Fruit fly (Drosophila melanogaster) whole organism, prepupa: ENCODE results near the gene REPTOR.
A peak's percentile ranks its signal among the peaks of the same experiment; 100 is the strongest.

Experiments used
- Blimp-1 ChIP-seq: fragments of 200-800 bp; sonication (Bioruptor generic); optimal IDR thresholded peaks from 3 replicates; lab custom pipeline; 2017; ENCODE audit warnings: missing biosample characterization, missing genetic modification characterization, mild to moderate bottlenecking, moderate library complexity, missing genetic modification reagents
- CG10669 ChIP-seq: fragments of 200-800 bp; sonication (Bioruptor generic); optimal IDR thresholded peaks from 3 replicates; lab custom pipeline; 2018; ENCODE audit warnings: missing biosample characterization, mild to moderate bottlenecking, missing genetic modification characterization, moderate library complexity
- CG11294 ChIP-seq: fragments of 200-800 bp; sonication (Bioruptor generic); IDR thresholded peaks from 2 replicates; pipeline ENCODE4 v1.3.6; 2022; ENCODE audit warnings: missing biosample characterization, missing genetic modification characterization
- CG11902 ChIP-seq: fragments of 200-800 bp; sonication (Bioruptor generic); optimal IDR thresholded peaks from 3 replicates; lab custom pipeline; 2016; ENCODE audit warnings: missing biosample characterization, missing genetic modification characterization
- CG15336 ChIP-seq: fragments of 200-800 bp; sonication (Bioruptor generic); IDR thresholded peaks from 2 replicates; pipeline ENCODE4 v1.3.6; 2022; ENCODE audit warnings: missing biosample characterization, missing genetic modification characterization
- CG16779 ChIP-seq: fragments of 200-800 bp; sonication (Bioruptor generic); optimal IDR thresholded peaks from 3 replicates; lab custom pipeline; 2017; ENCODE audit warnings: missing biosample characterization, mild to moderate bottlenecking, missing genetic modification characterization
- CG3032 ChIP-seq: fragments of 200-800 bp; optimal IDR thresholded peaks from 2 replicates; lab custom pipeline; 2019; ENCODE audit warnings: missing biosample characterization, mild to moderate bottlenecking, missing genetic modification characterization, moderate library complexity
- CG31627 ChIP-seq: fragments of 200-800 bp; sonication (Bioruptor generic); optimal IDR thresholded peaks from 3 replicates; lab custom pipeline; 2016; ENCODE audit warnings: missing biosample characterization, missing genetic modification characterization
- CG3919 ChIP-seq: fragments of 200-800 bp; sonication (Bioruptor generic); optimal IDR thresholded peaks from 3 replicates; lab custom pipeline; 2016; ENCODE audit warnings: missing biosample characterization, missing genetic modification characterization
- CG4318 ChIP-seq: fragments of 200-800 bp; sonication (Bioruptor generic); optimal IDR thresholded peaks from 3 replicates; lab custom pipeline; 2017; ENCODE audit warnings: missing biosample characterization, mild to moderate bottlenecking, missing genetic modification characterization
- CG6163 ChIP-seq: fragments of 200-800 bp; sonication (Bioruptor generic); IDR thresholded peaks from 3 replicates; pipeline ENCODE4 v1.3.6; 2022; ENCODE audit warnings: missing biosample characterization, missing genetic modification characterization
- CG6276 ChIP-seq: fragments of 200-800 bp; sonication (Bioruptor generic); optimal IDR thresholded peaks from 2 replicates; lab custom pipeline; 2017; ENCODE audit warnings: missing biosample characterization, mild to moderate bottlenecking, missing genetic modification characterization
- CG6808 ChIP-seq: fragments of 200-800 bp; sonication (Bioruptor generic); optimal IDR thresholded peaks from 3 replicates; lab custom pipeline; 2017; ENCODE audit warnings: missing biosample characterization, missing genetic modification characterization, mild to moderate bottlenecking, moderate library complexity, missing genetic modification reagents
- CG7368 ChIP-seq: fragments of 200-800 bp; sonication (Bioruptor generic); optimal IDR thresholded peaks from 3 replicates; lab custom pipeline; 2016; ENCODE audit warnings: missing biosample characterization, missing genetic modification characterization
- CG8119 ChIP-seq: fragments of 200-800 bp; sonication (Bioruptor generic); IDR thresholded peaks from 3 replicates; pipeline ENCODE4 v1.3.6; 2022; ENCODE audit warnings: missing biosample characterization, missing genetic modification characterization
- CG8319 ChIP-seq: fragments of 200-800 bp; sonication (Bioruptor generic); optimal IDR thresholded peaks from 3 replicates; lab custom pipeline; 2016; ENCODE audit warnings: missing biosample characterization, missing genetic modification characterization
- CG9139 ChIP-seq: fragments of 200-800 bp; sonication (Bioruptor generic); optimal IDR thresholded peaks from 3 replicates; lab custom pipeline; 2017; ENCODE audit warnings: missing biosample characterization, mild to moderate bottlenecking, missing genetic modification characterization
- Eip75B ChIP-seq: fragments of 200-800 bp; sonication (Bioruptor generic); optimal IDR thresholded peaks from 3 replicates; lab custom pipeline; 2016; ENCODE audit warnings: missing biosample characterization, missing genetic modification characterization
- Ets96B ChIP-seq: fragments of 200-800 bp; optimal IDR thresholded peaks from 2 replicates; lab custom pipeline; 2019; ENCODE audit warnings: missing biosample characterization, mild to moderate bottlenecking, missing genetic modification characterization, moderate library complexity
- Gug ChIP-seq: fragments of 200-800 bp; sonication (Bioruptor generic); IDR thresholded peaks from 2 replicates; pipeline ENCODE4 v1.3.6; 2022; ENCODE audit warnings: missing biosample characterization, missing genetic modification characterization
- Hr38 ChIP-seq: sonication (Bioruptor generic); optimal IDR thresholded peaks from 2 replicates; lab custom pipeline; 2016; ENCODE audit warnings: missing biosample characterization, missing genetic modification characterization
- Hr39 ChIP-seq: fragments of 200-800 bp; sonication (Bioruptor generic); optimal IDR thresholded peaks from 2 replicates; lab custom pipeline; 2016; ENCODE audit warnings: missing biosample characterization, missing genetic modification characterization
- Met ChIP-seq: fragments of 200-800 bp; sonication (Bioruptor generic); optimal IDR thresholded peaks from 3 replicates; lab custom pipeline; 2016; ENCODE audit warnings: missing biosample characterization, missing genetic modification characterization
- Sox102F ChIP-seq: fragments of 200-800 bp; sonication (Bioruptor generic); optimal IDR thresholded peaks from 2 replicates; lab custom pipeline; 2016; ENCODE audit warnings: missing biosample characterization, mild to moderate bottlenecking, missing genetic modification characterization
- Sox15 ChIP-seq: fragments of 200-800 bp; sonication (Bioruptor generic); optimal IDR thresholded peaks from 3 replicates; lab custom pipeline; 2016; ENCODE audit warnings: missing biosample characterization, missing genetic modification characterization
- achi ChIP-seq: fragments of 200-800 bp; sonication (Bioruptor generic); optimal IDR thresholded peaks from 3 replicates; lab custom pipeline; 2016; ENCODE audit warnings: missing biosample characterization, missing genetic modification characterization
- dac ChIP-seq: fragments of 200-800 bp; sonication (Bioruptor generic); optimal IDR thresholded peaks from 2 replicates; lab custom pipeline; 2017; ENCODE audit warnings: missing biosample characterization, mild to moderate bottlenecking, missing genetic modification characterization
- dsx ChIP-seq: fragments of 200-800 bp; optimal IDR thresholded peaks from 3 replicates; lab custom pipeline; 2019; ENCODE audit warnings: missing biosample characterization, mild to moderate bottlenecking, missing genetic modification characterization, moderate library complexity; ENCODE audit not compliant: poor library complexity, severe bottlenecking
- eg ChIP-seq: fragments of 200-800 bp; sonication (Bioruptor generic); IDR thresholded peaks from 3 replicates; pipeline ENCODE4 v1.3.6; 2022; ENCODE audit warnings: missing biosample characterization, missing genetic modification characterization
- esn ChIP-seq: fragments of 200-800 bp; sonication (Bioruptor generic); optimal IDR thresholded peaks from 2 replicates; lab custom pipeline; 2016; ENCODE audit warnings: missing biosample characterization, mild to moderate bottlenecking, missing genetic modification characterization, moderate library complexity
- fd85E ChIP-seq: fragments of 200-800 bp; sonication (Bioruptor generic); optimal IDR thresholded peaks from 3 replicates; lab custom pipeline; 2016; ENCODE audit warnings: missing biosample characterization, missing genetic modification characterization
- lz ChIP-seq: fragments of 200-800 bp; sonication (Bioruptor generic); optimal IDR thresholded peaks from 3 replicates; lab custom pipeline; 2016; ENCODE audit warnings: missing biosample characterization, missing genetic modification characterization
- pdm3 ChIP-seq: fragments of 200-800 bp; sonication (Bioruptor generic); optimal IDR thresholded peaks from 3 replicates; lab custom pipeline; 2016; ENCODE audit warnings: missing biosample characterization, missing genetic modification characterization
- salr ChIP-seq, 2 experiments: fragments of 200-800 bp; sonication (Bioruptor generic); optimal IDR thresholded peaks; 3 replicates each; lab custom pipeline; 2016 to 2018; ENCODE audit warnings: missing biosample characterization in 2 of 2, missing genetic modification characterization in 2 of 2, mild to moderate bottlenecking in 1 of 2
- ss ChIP-seq, 2 experiments: fragments of 200-800 bp; sonication (Bioruptor generic); optimal IDR thresholded peaks; 2 replicates in 1 of 2; 3 replicates in 1 of 2; lab custom pipeline; 2017 to 2018; ENCODE audit warnings: mild to moderate bottlenecking in 2 of 2, missing biosample characterization in 2 of 2, missing genetic modification characterization in 2 of 2, moderate library complexity in 1 of 2
- topi ChIP-seq: fragments of 200-800 bp; sonication (Bioruptor generic); optimal IDR thresholded peaks from 3 replicates; lab custom pipeline; 2016; ENCODE audit warnings: missing biosample characterization, missing genetic modification characterization
- vri ChIP-seq: fragments of 200-800 bp; sonication (Bioruptor generic); optimal IDR thresholded peaks from 3 replicates; lab custom pipeline; 2016; ENCODE audit warnings: missing biosample characterization, mild to moderate bottlenecking, missing genetic modification characterization

REPTOR gene

DNA sequence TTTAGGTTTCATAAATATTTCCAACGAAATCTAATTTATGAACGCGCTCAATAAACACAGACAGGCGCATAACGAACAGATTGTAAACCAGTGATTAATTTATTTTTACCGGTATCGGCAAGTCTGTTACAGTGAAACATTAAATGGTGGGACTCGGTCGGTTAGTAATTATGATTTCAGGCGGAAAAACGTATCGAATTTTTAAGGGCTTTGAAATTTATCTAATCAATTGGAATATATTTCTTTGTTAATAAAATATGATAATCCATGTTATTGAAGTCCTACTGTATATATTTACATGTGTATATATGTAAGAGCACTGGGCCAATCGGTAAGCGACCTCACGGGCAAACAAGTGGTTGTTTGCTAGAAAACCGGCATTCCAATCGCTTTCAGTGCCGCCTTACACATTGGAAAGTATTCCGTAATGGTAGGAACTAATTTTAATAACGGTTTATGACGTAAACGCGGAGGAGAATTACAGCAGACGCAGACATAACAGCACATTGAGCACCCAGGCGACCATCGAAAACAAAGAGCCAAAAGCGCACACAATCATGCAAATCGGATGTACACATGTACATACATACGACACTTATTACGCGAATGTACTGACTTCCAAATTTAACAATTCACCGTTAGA lies 39.5 kb downstream of the REPTOR start (continued):
- TF ChIP-seq salr (GFP tag; optimal IDR thresholded peaks at IDR 0.05; lab: Kevin White, UChicago) = peak; percentile 81 to 82
- TF ChIP-seq CG31627 = peak; percentile 96
- TF ChIP-seq dac (GFP tag; lab: Kevin White, UChicago) = peak; percentile 43
- TF ChIP-seq CG6276 (GFP tag; lab: Kevin White, UChicago) = peak; percentile 74
- peak; percentile 72 for TF ChIP-seq CG7368
- TF ChIP-seq achi (GFP tag; lab: Kevin White, UChicago) = peak; percentile 79
- TF ChIP-seq topi (GFP tag; lab: Kevin White, UChicago) = peak; percentile 97
- TF ChIP-seq CG6808 (GFP tag; lab: Kevin White, UChicago) = peak; percentile 64
- TF ChIP-seq CG4318 (GFP tag; lab: Kevin White, UChicago) = peak; percentile 80
- TF ChIP-seq CG6163 = peak; percentile 96
- TF ChIP-seq fd85E (GFP tag; lab: Kevin White, UChicago) = peak; percentile 64
- peak; percentile 97 for TF ChIP-seq Met
- peak; percentile 95 for TF ChIP-seq pdm3 (GFP tag; lab: Kevin White, UChicago)
- TF ChIP-seq CG10669 = no peak
- TF ChIP-seq Blimp-1 = peak; percentile 84
- TF ChIP-seq ss (GFP tag; optimal IDR thresholded peaks at IDR 0.05; lab: Kevin White, UChicago) = no peak
- TF ChIP-seq Gug (GFP tag; lab: Robert Waterston, UW) = peak; percentile 86
- TF ChIP-seq lz (GFP tag; lab: Kevin White, UChicago) = peak; percentile 92
- no peak for TF ChIP-seq dsx (GFP tag; lab: Kevin White, UChicago)
- peak; percentile 87 for TF ChIP-seq Sox15
- TF ChIP-seq CG8319 (GFP tag; lab: Kevin White, UChicago) = peak; percentile 75
- peak; percentile 97 for TF ChIP-seq Sox102F
- TF ChIP-seq CG9139 (GFP tag; lab: Kevin White, UChicago) = no peak
- peak; percentile 93 for TF ChIP-seq CG8119
- peak; percentile 81 for TF ChIP-seq CG11902 (GFP tag; lab: Kevin White, UChicago)
- peak; percentile 96 for TF ChIP-seq esn
- no peak for TF ChIP-seq CG3032 (tag; lab: Kevin White, UChicago)
- peak; percentile 88 for TF ChIP-seq Eip75B (GFP tag; lab: Kevin White, UChicago)
- TF ChIP-seq Ets96B = no peak
- peak; percentile 97 for TF ChIP-seq eg
- peak; percentile 94 for TF ChIP-seq CG3919 (GFP tag; lab: Kevin White, UChicago)
- TF ChIP-seq CG11294 (GFP tag; lab: Robert Waterston, UW) = peak; percentile 88
- TF ChIP-seq CG16779 (tag; lab: Kevin White, UChicago) = peak; percentile 71
- TF ChIP-seq Hr38 (GFP tag; lab: Kevin White, UChicago) = peak; percentile 63
- TF ChIP-seq, all 60 proteins: peak for 53

DNA sequence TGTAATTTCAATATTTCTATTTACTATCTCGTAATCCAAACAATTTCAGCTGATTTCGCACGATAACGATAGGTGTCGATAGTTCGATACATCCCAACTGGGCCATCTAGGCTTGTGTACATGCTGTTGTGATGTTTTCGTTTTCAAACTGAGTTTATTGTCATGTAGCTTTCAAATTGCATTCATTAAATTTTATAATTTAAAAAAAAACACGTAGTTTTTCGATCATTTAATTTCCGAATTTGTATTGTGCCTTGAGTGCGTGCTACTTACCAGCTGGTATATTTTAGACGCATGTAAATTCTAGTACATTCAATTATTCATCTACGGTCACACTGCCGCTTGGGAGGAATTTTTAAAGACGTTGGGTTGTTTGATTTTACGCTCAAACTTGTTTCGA lies 52.3 kb downstream of the REPTOR start, which contains the start of the genes CG13623 and ana1:
CG13623 (minus strand) TSS at position 231 of the 400 bp plus-strand sequence.
ana1 (plus strand) TSS at position 249 of the 400 bp plus-strand sequence.
- TF ChIP-seq salr (GFP tag; optimal IDR thresholded peaks at IDR 0.05; lab: Kevin White, UChicago) = no peak
- no peak for TF ChIP-seq eg
- TF ChIP-seq CG15336 (GFP tag; lab: Robert Waterston, UW) = no peak
- no peak for TF ChIP-seq CG10669
- no peak for TF ChIP-seq vri (GFP tag; lab: Kevin White, UChicago)
- TF ChIP-seq Hr39 (GFP tag; lab: Kevin White, UChicago) = no peak
- TF ChIP-seq, all 60 proteins: peak for 0

- TF ChIP-seq achi (GFP tag; lab: Kevin White, UChicago) = no peak
- TF ChIP-seq CG6163 = no peak
Measured at dm6 chr3R:24527845-24528244, 54.8 kb downstream of the REPTOR start, which contains the start of gene CG6607. TSS of gene CG6607 (plus strand) at chr3R:24528047.
